Fruit fly (Drosophila melanogaster): Measurements from ENCODE around the gene Ugt35B1.

DNA sequence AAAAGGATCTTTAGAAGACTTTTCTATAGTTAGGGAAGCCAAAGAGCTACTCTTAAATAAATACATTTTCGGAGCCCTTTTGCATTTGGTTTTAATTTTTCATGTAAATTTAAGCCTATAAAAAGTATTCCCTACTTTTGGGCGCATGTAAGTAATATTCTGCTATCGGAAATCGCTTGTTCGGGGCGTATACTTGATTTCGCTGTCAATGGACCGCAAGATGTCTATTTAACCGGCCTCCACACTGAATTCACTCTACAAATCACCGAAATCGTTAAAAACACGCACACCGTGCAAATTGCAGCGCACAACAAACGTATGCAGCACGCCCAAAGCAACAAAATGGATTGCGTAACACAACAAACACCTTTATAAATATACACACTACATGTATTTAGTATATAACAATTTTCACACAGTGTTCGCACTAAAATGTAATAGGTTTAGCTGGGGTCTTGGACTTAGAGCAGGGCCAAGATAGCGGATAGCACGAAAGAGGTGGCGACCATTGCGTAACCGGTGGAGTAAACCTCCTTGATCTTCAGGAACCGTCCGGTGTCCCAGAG, 38.8 kb upstream of the Ugt35B1 start:
- TF ChIP-seq Deaf1 (tag; optimal IDR thresholded peaks at IDR 0.05) (no peak), ci (GFP tag; IDR thresholded peaks at IDR 0.05) (0 out of 3 replicates have a peak, but pooled peaks have one; percentile 28), CG8924 (tag; optimal IDR thresholded peaks at IDR 0.05) (no peak), CG34376 (GFP tag; optimal IDR thresholded peaks at IDR 0.05) (no peak), jigr1 (GFP tag; IDR thresholded peaks at IDR 0.05) (no peak), vvl (GFP tag; IDR thresholded peaks at IDR 0.05) (no peak), tin (GFP tag; optimal IDR thresholded peaks at IDR 0.05) (no peak), CkIIα-i1 (GFP tag; IDR thresholded peaks at IDR 0.05) (no peak), eve (GFP tag; optimal IDR thresholded peaks at IDR 0.05) (no peak), Fer1 (GFP tag; optimal IDR thresholded peaks at IDR 0.05) (no peak)
